Fruit fly (Drosophila melanogaster) whole organism, embryonic: ENCODE data around the gene Rbp6.
A peak's percentile ranks its signal among the peaks of the same experiment; 100 is the strongest.

Source experiments
- Atf-2 ChIP-seq: fragments of 200-800 bp; sonication (Bioruptor generic); optimal IDR thresholded peaks from 2 replicates; lab custom pipeline; 2016; ENCODE audit warnings: missing biosample characterization, missing genetic modification characterization
- Awh ChIP-seq: fragments of 200-800 bp; sonication (Bioruptor generic); IDR thresholded peaks from 2 replicates; pipeline ENCODE4, ENCODE4 v1.3.6; 2022; ENCODE audit warnings: missing biosample characterization, missing genetic modification characterization
- CG10654 ChIP-seq: fragments of 200-800 bp; sonication (Bioruptor generic); optimal IDR thresholded peaks from 2 replicates; lab custom pipeline; 2016; ENCODE audit warnings: missing biosample characterization, missing genetic modification characterization
- CG11085 ChIP-seq: fragments of 200-800 bp; sonication (Bioruptor generic); IDR thresholded peaks from 2 replicates; pipeline ENCODE4 v1.3.6; 2022; ENCODE audit warnings: missing biosample characterization, missing genetic modification characterization
- CG11723 ChIP-seq: fragments of 200-800 bp; sonication (Bioruptor generic); optimal IDR thresholded peaks from 2 replicates; lab custom pipeline; 2017; ENCODE audit warnings: missing biosample characterization, mild to moderate bottlenecking, missing genetic modification characterization
- CG12104 ChIP-seq: fragments of 200-800 bp; sonication (Bioruptor generic); optimal IDR thresholded peaks from 3 replicates; lab custom pipeline; 2016; ENCODE audit warnings: missing biosample characterization, missing genetic modification characterization
- CG13287 ChIP-seq: fragments of 200-800 bp; sonication (Bioruptor generic); IDR thresholded peaks from 2 replicates; pipeline ENCODE4 v1.3.6; 2022; ENCODE audit warnings: missing biosample characterization, missing genetic modification characterization; ENCODE audit not compliant: partially characterized antibody
- CG17328 ChIP-seq: fragments of 200-800 bp; sonication (Bioruptor generic); IDR thresholded peaks from 2 replicates; pipeline ENCODE4 v1.3.6; 2022; ENCODE audit warnings: missing biosample characterization, missing genetic modification characterization
- CG17612 ChIP-seq: fragments of 200-800 bp; sonication (Bioruptor generic); IDR thresholded peaks from 2 replicates; pipeline ENCODE4 v1.3.6; 2022; ENCODE audit warnings: missing biosample characterization, missing genetic modification characterization
- CG2116 ChIP-seq: fragments of 200-800 bp; sonication (Bioruptor generic); optimal IDR thresholded peaks from 3 replicates; lab custom pipeline; 2018; ENCODE audit warnings: missing biosample characterization, mild to moderate bottlenecking, missing genetic modification characterization
- CG2889 ChIP-seq: fragments of 200-800 bp; sonication (Bioruptor generic); IDR thresholded peaks from 3 replicates; pipeline ENCODE4 v1.3.6; 2022; ENCODE audit warnings: missing biosample characterization, missing genetic modification characterization
- CG30020 ChIP-seq: fragments of 200-800 bp; optimal IDR thresholded peaks from 2 replicates; lab custom pipeline; 2019; ENCODE audit warnings: missing biosample characterization, mild to moderate bottlenecking, missing genetic modification characterization, moderate library complexity
- CG31224 ChIP-seq: fragments of 200-800 bp; sonication (Bioruptor generic); IDR thresholded peaks from 2 replicates; pipeline ENCODE4 v1.3.6; 2022; ENCODE audit warnings: missing biosample characterization, missing genetic modification characterization
- CG3281 ChIP-seq: fragments of 200-800 bp; sonication (Bioruptor generic); optimal IDR thresholded peaks from 3 replicates; lab custom pipeline; 2017; ENCODE audit warnings: missing biosample characterization, mild to moderate bottlenecking, missing genetic modification characterization
- CG33557 ChIP-seq: fragments of 200-800 bp; sonication (Bioruptor generic); optimal IDR thresholded peaks from 2 replicates; lab custom pipeline; 2019; ENCODE audit warnings: missing biosample characterization, mild to moderate bottlenecking, missing genetic modification characterization, moderate library complexity
- CG34376 ChIP-seq: fragments of 200-800 bp; sonication (Bioruptor generic); optimal IDR thresholded peaks from 2 replicates; lab custom pipeline; 2018; ENCODE audit warnings: missing biosample characterization, mild to moderate bottlenecking, missing genetic modification characterization
- CG4328 ChIP-seq: fragments of 200-800 bp; sonication (Bioruptor generic); optimal IDR thresholded peaks from 3 replicates; lab custom pipeline; 2017; ENCODE audit warnings: missing biosample characterization, missing genetic modification reagents, missing genetic modification characterization
- CG7372 ChIP-seq: fragments of 200-800 bp; sonication (Bioruptor generic); IDR thresholded peaks from 2 replicates; pipeline ENCODE4 v1.3.6; 2022; ENCODE audit warnings: missing biosample characterization, missing genetic modification characterization
- CG8281 ChIP-seq: fragments of 200-800 bp; sonication (Bioruptor generic); optimal IDR thresholded peaks from 2 replicates; lab custom pipeline; 2018; ENCODE audit warnings: missing biosample characterization, mild to moderate bottlenecking, missing genetic modification characterization, moderate library complexity
- CG8944 ChIP-seq: fragments of 200-800 bp; sonication (Bioruptor generic); optimal IDR thresholded peaks from 3 replicates; lab custom pipeline; 2016; ENCODE audit warnings: missing biosample characterization, missing genetic modification characterization
- D ChIP-seq, 2 experiments: fragments of 200-800 bp in 1 of 2; fragments of >200 bp in 1 of 2; sonication (Bioruptor generic) in 1 of 2; optimal IDR thresholded peaks; 2 replicates in 1 of 2; 3 replicates in 1 of 2; lab custom pipeline; 2017; ENCODE audit warnings: mild to moderate bottlenecking in 1 of 2, missing biosample characterization in 1 of 2, missing genetic modification characterization in 1 of 2, missing genetic modification reagents in 1 of 2
- D19A ChIP-seq: fragments of 200-800 bp; optimal IDR thresholded peaks from 3 replicates; lab custom pipeline; 2019; ENCODE audit warnings: missing biosample characterization, mild to moderate bottlenecking, missing genetic modification characterization, moderate library complexity
- Doc2 ChIP-seq: fragments of 200-800 bp; sonication (Bioruptor generic); IDR thresholded peaks from 2 replicates; pipeline ENCODE4 v1.3.6; 2022; ENCODE audit warnings: missing biosample characterization, missing genetic modification characterization
- Gsc ChIP-seq: fragments of 200-800 bp; sonication (Bioruptor generic); IDR thresholded peaks from 2 replicates; pipeline ENCODE4 v1.3.6; 2022; ENCODE audit warnings: missing biosample characterization, missing genetic modification characterization
- Hand ChIP-seq: fragments of 200-800 bp; sonication (Bioruptor generic); optimal IDR thresholded peaks from 2 replicates; lab custom pipeline; 2017; ENCODE audit warnings: mild to moderate bottlenecking, missing biosample characterization, missing genetic modification reagents, missing genetic modification characterization
- Hsf ChIP-seq: fragments of 200-800 bp; sonication (Bioruptor generic); optimal IDR thresholded peaks from 3 replicates; lab custom pipeline; 2016; ENCODE audit warnings: missing biosample characterization, missing genetic modification characterization
- Kr ChIP-seq: fragments of 200-800 bp; sonication (Bioruptor generic); optimal IDR thresholded peaks from 2 replicates; lab custom pipeline; 2017; ENCODE audit warnings: missing biosample characterization, mild to moderate bottlenecking, missing genetic modification characterization
- Max ChIP-seq: fragments of 200-800 bp; sonication (Bioruptor generic); optimal IDR thresholded peaks from 2 replicates; lab custom pipeline; 2016; ENCODE audit warnings: missing biosample characterization, mild to moderate bottlenecking, missing genetic modification characterization
- NC2β ChIP-seq: fragments of 200-800 bp; sonication (Bioruptor generic); optimal IDR thresholded peaks from 2 replicates; lab custom pipeline; 2016; ENCODE audit warnings: missing biosample characterization, missing genetic modification characterization
- Oaz ChIP-seq: fragments of 200-800 bp; sonication (Bioruptor generic); IDR thresholded peaks from 2 replicates; pipeline ENCODE4 v1.3.6; 2022; ENCODE audit warnings: missing biosample characterization, missing genetic modification characterization
- Optix ChIP-seq: fragments of 200-800 bp; sonication (Bioruptor generic); IDR thresholded peaks from 3 replicates; pipeline ENCODE4 v1.3.6; 2022; ENCODE audit warnings: missing biosample characterization, missing genetic modification characterization
- Pdp1 ChIP-seq, 2 experiments: fragments of 200-800 bp; sonication (Bioruptor generic); optimal IDR thresholded peaks; 3 replicates each; lab custom pipeline; 2016; ENCODE audit warnings: missing biosample characterization in 2 of 2, missing genetic modification characterization in 2 of 2, mild to moderate bottlenecking in 1 of 2, moderate library complexity in 1 of 2
- Poxn ChIP-seq: fragments of 200-800 bp; sonication (Bioruptor generic); IDR thresholded peaks from 2 replicates; pipeline ENCODE4 v1.3.6; 2022; ENCODE audit warnings: missing biosample characterization, missing genetic modification characterization
- Sry-δ ChIP-seq: fragments of 200-800 bp; sonication (Bioruptor generic); optimal IDR thresholded peaks from 2 replicates; lab custom pipeline; 2016; ENCODE audit warnings: missing biosample characterization, missing genetic modification characterization
- Xrp1 ChIP-seq: fragments of 200-800 bp; sonication (Bioruptor generic); IDR thresholded peaks from 2 replicates; pipeline ENCODE4 v1.3.6; 2022; ENCODE audit warnings: missing biosample characterization, missing genetic modification characterization
- ab ChIP-seq: fragments of 200-800 bp; sonication (Bioruptor generic); optimal IDR thresholded peaks from 2 replicates; lab custom pipeline; 2016; ENCODE audit warnings: missing biosample characterization, missing genetic modification characterization
- ara ChIP-seq: fragments of 200-800 bp; sonication (Bioruptor generic); IDR thresholded peaks from 2 replicates; pipeline ENCODE4 v1.3.6; 2022; ENCODE audit warnings: missing biosample characterization, missing genetic modification characterization
- ash1 ChIP-seq: fragments of 200-800 bp; sonication (Bioruptor generic); optimal IDR thresholded peaks from 2 replicates; lab custom pipeline; 2018; ENCODE audit warnings: missing biosample characterization, mild to moderate bottlenecking, missing genetic modification characterization
- ato ChIP-seq: fragments of 200-800 bp; sonication (Bioruptor generic); IDR thresholded peaks from 2 replicates; pipeline ENCODE4 v1.3.6; 2022; ENCODE audit warnings: missing biosample characterization, missing genetic modification characterization; ENCODE audit not compliant: partially characterized antibody
- az2 ChIP-seq: fragments of 200-800 bp; sonication (Bioruptor generic); optimal IDR thresholded peaks from 3 replicates; lab custom pipeline; 2016; ENCODE audit warnings: missing biosample characterization, missing genetic modification characterization
- bbx ChIP-seq: fragments of 200-800 bp; sonication (Bioruptor generic); IDR thresholded peaks from 2 replicates; pipeline ENCODE4 v1.3.6; 2022; ENCODE audit warnings: missing biosample characterization, missing genetic modification characterization; ENCODE audit not compliant: partially characterized antibody
- dmrt11E ChIP-seq: fragments of 200-800 bp; sonication (Bioruptor generic); optimal IDR thresholded peaks from 3 replicates; lab custom pipeline; 2018; ENCODE audit warnings: missing biosample characterization, mild to moderate bottlenecking, missing genetic modification characterization, moderate library complexity
- emc ChIP-seq: fragments of 200-800 bp; sonication (Bioruptor generic); optimal IDR thresholded peaks from 2 replicates; lab custom pipeline; 2016; ENCODE audit warnings: missing biosample characterization, missing genetic modification characterization
- gfzf ChIP-seq: fragments of 200-800 bp; sonication (Bioruptor generic); optimal IDR thresholded peaks from 2 replicates; lab custom pipeline; 2016; ENCODE audit warnings: missing biosample characterization, mild to moderate bottlenecking, missing genetic modification characterization, moderate library complexity
- klu ChIP-seq: fragments of 200-800 bp; sonication (Bioruptor generic); IDR thresholded peaks from 2 replicates; pipeline ENCODE4 v1.3.6; 2022; ENCODE audit warnings: missing biosample characterization, missing genetic modification characterization
- knrl ChIP-seq: fragments of 200-800 bp; sonication (Bioruptor generic); IDR thresholded peaks from 3 replicates; pipeline ENCODE4 v1.3.6; 2022; ENCODE audit warnings: missing biosample characterization, missing genetic modification characterization; ENCODE audit not compliant: partially characterized antibody
- shn ChIP-seq: fragments of 200-800 bp; sonication (Bioruptor generic); optimal IDR thresholded peaks from 3 replicates; lab custom pipeline; 2016; ENCODE audit warnings: missing biosample characterization, missing genetic modification characterization
- slbo ChIP-seq: fragments of 200-800 bp; sonication (Bioruptor generic); IDR thresholded peaks from 2 replicates; pipeline ENCODE4 v1.3.6; 2022; ENCODE audit warnings: missing biosample characterization, missing genetic modification characterization
- tgo ChIP-seq: fragments of 200-800 bp; sonication (Bioruptor generic); IDR thresholded peaks from 3 replicates; pipeline ENCODE4 v1.3.6; 2022; ENCODE audit warnings: missing biosample characterization, missing genetic modification characterization
- vnd ChIP-seq: fragments of 200-800 bp; sonication (Bioruptor generic); IDR thresholded peaks from 3 replicates; pipeline ENCODE4 v1.3.6; 2022; ENCODE audit warnings: missing biosample characterization, missing genetic modification characterization; ENCODE audit not compliant: partially characterized antibody

Rbp6 gene

dm6 chr3L:17242078-17242613, 4.1 kb upstream of the Rbp6 start, which contains the start of gene Afg3l2 (continued):
- peak; percentile 100 for TF ChIP-seq D19A (tag; lab: Kevin White, UChicago)
- no peak for TF ChIP-seq Kr (GFP tag; lab: Kevin White, UChicago)
- TF ChIP-seq CG12104 (GFP tag; lab: Kevin White, UChicago) = peak; percentile 76
- TF ChIP-seq NC2β (GFP tag; lab: Kevin White, UChicago) = peak; percentile 52
- TF ChIP-seq CG31224 (GFP tag; lab: Robert Waterston, UW) = peak; percentile 74
- no peak for TF ChIP-seq knrl (GFP tag; lab: Robert Waterston, UW)
- no peak for TF ChIP-seq CG11723 (GFP tag; lab: Kevin White, UChicago)
- no peak for TF ChIP-seq Hand (GFP tag; lab: Kevin White, UChicago)
- TF ChIP-seq ato (GFP tag; lab: Robert Waterston, UW) = no peak
- TF ChIP-seq CG8281 (tag; lab: Kevin White, UChicago) = no peak
- no peak for TF ChIP-seq D (optimal IDR thresholded peaks at IDR 0.05; lab: Kevin White, UChicago)
- TF ChIP-seq D (GFP tag; optimal IDR thresholded peaks at IDR 0.05; lab: Kevin White, UChicago) = peak; percentile 44
- peak; percentile 37 for TF ChIP-seq CG30020 (tag; lab: Kevin White, UChicago)
- peak; percentile 36; the same call in 1 of the 2 replicates for TF ChIP-seq Awh (GFP tag; lab: Robert Waterston, UW)
- no peak for TF ChIP-seq CG4328 (GFP tag; lab: Kevin White, UChicago)
- peak; percentile 55 for TF ChIP-seq klu (GFP tag; lab: Robert Waterston, UW)
- TF ChIP-seq Poxn (GFP tag; lab: Robert Waterston, UW) = peak; percentile 32; the same call in 1 of the 2 replicates
- peak; percentile 68 for TF ChIP-seq gfzf (GFP tag; lab: Kevin White, UChicago)
- peak; percentile 16 for TF ChIP-seq CG34376 (GFP tag; lab: Kevin White, UChicago)
- TF ChIP-seq Sry-δ = no peak
- no peak for TF ChIP-seq Optix
- TF ChIP-seq bbx = no peak
- peak; percentile 44 for TF ChIP-seq CG33557 (GFP tag; lab: Kevin White, UChicago)
- peak; percentile 70; the same call in 1 of the 2 replicates for TF ChIP-seq Xrp1 (GFP tag; lab: Robert Waterston, UW)
- TF ChIP-seq Gsc = peak; percentile 49
- no peak for TF ChIP-seq Doc2 (GFP tag; lab: Robert Waterston, UW)
- TF ChIP-seq vnd (GFP tag; lab: Robert Waterston, UW) = no peak
- no peak for TF ChIP-seq ab (GFP tag; lab: Kevin White, UChicago)
- TF ChIP-seq Hsf (GFP tag; lab: Kevin White, UChicago) = peak; percentile 30
- peak; percentile 70; the same call in 1 of the 2 replicates for TF ChIP-seq CG7372 (GFP tag; lab: Robert Waterston, UW)
- peak; percentile 74 for TF ChIP-seq Max (GFP tag; lab: Kevin White, UChicago)
- TF ChIP-seq CG8944 = no peak
- TF ChIP-seq CG13287 (GFP tag; lab: Robert Waterston, UW) = no peak; the same call in 1 of the 2 replicates
- TF ChIP-seq CG3281 (GFP tag; lab: Kevin White, UChicago) = peak; percentile 69
- peak; percentile 54; the same call in 1 of the 2 replicates for TF ChIP-seq ara
- TF ChIP-seq CG10654 (GFP tag; lab: Kevin White, UChicago) = peak; percentile 72
- TF ChIP-seq CG2116 = peak; percentile 29
- peak; percentile 79 for TF ChIP-seq CG11085
- TF ChIP-seq tgo (GFP tag; lab: Robert Waterston, UW) = peak; percentile 84
- peak; percentile 46 to 92 for TF ChIP-seq Pdp1 (GFP tag; optimal IDR thresholded peaks at IDR 0.05; lab: Kevin White, UChicago)
- TF ChIP-seq emc (GFP tag; lab: Kevin White, UChicago) = no peak
- peak; percentile 58 for TF ChIP-seq dmrt11E (tag; lab: Kevin White, UChicago)
- TF ChIP-seq slbo (GFP tag; lab: Robert Waterston, UW) = peak; percentile 67
- TF ChIP-seq shn (GFP tag; lab: Kevin White, UChicago) = no peak
- no peak for TF ChIP-seq CG17612 (GFP tag; lab: Robert Waterston, UW)
- TF ChIP-seq Oaz (GFP tag; lab: Robert Waterston, UW) = no peak
- no peak for TF ChIP-seq CG2889 (GFP tag; lab: Robert Waterston, UW)
- TF ChIP-seq CG17328 (GFP tag; lab: Robert Waterston, UW) = no peak; the same call in 1 of the 2 replicates
- no peak for TF ChIP-seq ash1 (GFP tag; lab: Kevin White, UChicago)
- peak; percentile 28 for TF ChIP-seq az2 (GFP tag; lab: Kevin White, UChicago)
- TF ChIP-seq Atf-2 (GFP tag; lab: Kevin White, UChicago) = no peak
